Worm (Caenorhabditis elegans) whole organism, mixed stage, embryonic: ENCODE measurements around the gene C05C12.1.

Experiments
- blmp-1 ChIP-seq: fragments of 150-350 bp; optimal IDR thresholded peaks from 2 replicates; lab custom pipeline; 2014; ENCODE audit warnings: missing biosample characterization, missing genetic modification characterization
- ceh-43 ChIP-seq: fragments of 200-800 bp; sonication (Bioruptor generic); optimal IDR thresholded peaks from 2 replicates; lab custom pipeline; 2018; ENCODE audit warnings: mild to moderate bottlenecking, missing genetic modification characterization, moderate library complexity, missing compliant biosample characterization
- lin-13 ChIP-seq: fragments of 150-350 bp; optimal IDR thresholded peaks from 2 replicates; lab custom pipeline; 2014; ENCODE audit warnings: missing biosample characterization, missing genetic modification characterization

DNA sequence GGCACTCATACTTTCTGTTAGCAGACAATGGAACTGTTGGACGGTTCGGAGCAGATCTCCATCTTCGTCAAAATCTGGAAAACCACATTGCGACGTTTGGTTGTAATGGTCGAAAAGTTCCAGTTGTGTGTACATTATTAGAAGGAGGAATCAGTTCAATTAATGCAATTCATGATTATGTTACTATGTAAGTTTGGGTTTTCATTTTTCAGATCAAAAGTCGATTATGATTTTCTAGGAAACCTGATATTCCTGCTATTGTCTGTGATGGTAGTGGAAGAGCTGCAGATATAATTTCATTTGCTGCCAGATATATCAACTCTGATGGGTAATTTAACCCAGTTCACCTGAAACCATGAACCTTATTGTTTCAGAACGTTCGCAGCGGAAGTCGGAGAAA lies 22.2 kb downstream of the C05C12.1 start:
- TF ChIP-seq blmp-1 (no peak), ceh-43 (no peak), lin-13 (no peak)
